Fruit fly (Drosophila melanogaster) whole organism, embryonic: ENCODE measurements around the gene CG13096.

Source experiments
- Blimp-1 ChIP-seq: fragments of 200-800 bp; sonication (Bioruptor generic); optimal IDR thresholded peaks from 3 replicates; lab custom pipeline; 2018; ENCODE audit warnings: missing biosample characterization, missing genetic modification characterization, mild to moderate bottlenecking, moderate library complexity, missing genetic modification reagents
- C15 ChIP-seq: fragments of 200-800 bp; sonication (Bioruptor generic); IDR thresholded peaks from 3 replicates; pipeline ENCODE4 v1.3.6; 2022; ENCODE audit warnings: missing biosample characterization, missing genetic modification characterization
- CG10147 ChIP-seq: fragments of 200-800 bp; sonication (Bioruptor generic); optimal IDR thresholded peaks from 2 replicates; lab custom pipeline; 2019; ENCODE audit warnings: missing biosample characterization, mild to moderate bottlenecking, missing genetic modification characterization, moderate library complexity
- CG10274 ChIP-seq: fragments of 200-800 bp; sonication (Bioruptor generic); optimal IDR thresholded peaks from 3 replicates; lab custom pipeline; 2017; ENCODE audit warnings: missing biosample characterization, mild to moderate bottlenecking, missing genetic modification characterization
- CG10462 ChIP-seq: fragments of 200-800 bp; sonication (Bioruptor generic); optimal IDR thresholded peaks from 2 replicates; lab custom pipeline; 2016; ENCODE audit warnings: missing biosample characterization, missing genetic modification characterization
- CG10654 ChIP-seq: fragments of 200-800 bp; sonication (Bioruptor generic); optimal IDR thresholded peaks from 2 replicates; lab custom pipeline; 2016; ENCODE audit warnings: missing biosample characterization, missing genetic modification characterization
- CG12299 ChIP-seq: fragments of 200-800 bp; sonication (Bioruptor generic); optimal IDR thresholded peaks from 2 replicates; lab custom pipeline; 2018; ENCODE audit warnings: missing biosample characterization, mild to moderate bottlenecking, missing genetic modification characterization
- CG16815 ChIP-seq: fragments of 200-800 bp; sonication (Bioruptor generic); optimal IDR thresholded peaks from 3 replicates; lab custom pipeline; 2017; ENCODE audit warnings: missing biosample characterization, mild to moderate bottlenecking, missing genetic modification characterization
- CG17328 ChIP-seq: fragments of 200-800 bp; sonication (Bioruptor generic); IDR thresholded peaks from 2 replicates; pipeline ENCODE4 v1.3.6; 2022; ENCODE audit warnings: missing biosample characterization, missing genetic modification characterization
- CG17912 ChIP-seq: fragments of 200-800 bp; sonication (Bioruptor generic); optimal IDR thresholded peaks from 2 replicates; lab custom pipeline; 2018; ENCODE audit warnings: missing biosample characterization, mild to moderate bottlenecking, missing genetic modification characterization
- CG1792 ChIP-seq: fragments of 200-800 bp; sonication (Bioruptor generic); optimal IDR thresholded peaks from 2 replicates; lab custom pipeline; 2016; ENCODE audit warnings: missing biosample characterization, missing genetic modification characterization
- CG18764 ChIP-seq: fragments of 200-800 bp; sonication (Bioruptor generic); optimal IDR thresholded peaks from 3 replicates; lab custom pipeline; 2016; ENCODE audit warnings: missing biosample characterization, missing genetic modification characterization
- CG30020 ChIP-seq: fragments of 200-800 bp; optimal IDR thresholded peaks from 2 replicates; lab custom pipeline; 2019; ENCODE audit warnings: missing biosample characterization, mild to moderate bottlenecking, missing genetic modification characterization, moderate library complexity
- CG31365 ChIP-seq: fragments of 200-800 bp; sonication (Bioruptor generic); optimal IDR thresholded peaks from 2 replicates; lab custom pipeline; 2018; ENCODE audit warnings: missing biosample characterization, mild to moderate bottlenecking, missing genetic modification characterization
- CG32767 ChIP-seq: fragments of 200-800 bp; sonication (Bioruptor generic); IDR thresholded peaks from 2 replicates; pipeline ENCODE4 v1.3.6; 2022; ENCODE audit warnings: missing biosample characterization, missing genetic modification characterization
- CG4360 ChIP-seq: fragments of 200-800 bp; sonication (Bioruptor generic); IDR thresholded peaks from 2 replicates; pipeline ENCODE4 v1.3.6; 2022; ENCODE audit warnings: missing biosample characterization, missing genetic modification characterization
- CG8478 ChIP-seq: fragments of >200 bp; optimal IDR thresholded peaks from 2 replicates; lab custom pipeline; 2018
- CG8944 ChIP-seq: fragments of 200-800 bp; sonication (Bioruptor generic); optimal IDR thresholded peaks from 3 replicates; lab custom pipeline; 2016; ENCODE audit warnings: missing biosample characterization, missing genetic modification characterization
- CTCF ChIP-seq: fragments of 200-800 bp; sonication (Bioruptor generic); optimal IDR thresholded peaks from 2 replicates; lab custom pipeline; 2017; ENCODE audit warnings: missing biosample characterization, mild to moderate bottlenecking, missing genetic modification characterization, moderate library complexity
- Ets97D ChIP-seq: fragments of 200-800 bp; sonication (Bioruptor generic); optimal IDR thresholded peaks from 3 replicates; lab custom pipeline; 2016; ENCODE audit warnings: missing biosample characterization, missing genetic modification characterization
- HHEX ChIP-seq: fragments of 200-800 bp; sonication (Bioruptor generic); optimal IDR thresholded peaks from 3 replicates; lab custom pipeline; 2017; ENCODE audit warnings: missing biosample characterization, mild to moderate bottlenecking, missing genetic modification characterization, missing genetic modification reagents
- HmgZ ChIP-seq: fragments of 200-800 bp; sonication (Bioruptor generic); optimal IDR thresholded peaks from 2 replicates; lab custom pipeline; 2018; ENCODE audit warnings: missing biosample characterization, mild to moderate bottlenecking, missing genetic modification characterization
- Kr ChIP-seq: fragments of 200-800 bp; sonication (Bioruptor generic); optimal IDR thresholded peaks from 2 replicates; lab custom pipeline; 2017; ENCODE audit warnings: missing biosample characterization, mild to moderate bottlenecking, missing genetic modification characterization
- MESR4 ChIP-seq: fragments of 200-800 bp; sonication (Bioruptor generic); optimal IDR thresholded peaks from 2 replicates; lab custom pipeline; 2018; ENCODE audit warnings: missing biosample characterization, mild to moderate bottlenecking, missing genetic modification characterization, moderate library complexity
- NK7.1 ChIP-seq: fragments of 200-800 bp; sonication (Bioruptor generic); optimal IDR thresholded peaks from 3 replicates; lab custom pipeline; 2016; ENCODE audit warnings: missing biosample characterization, missing genetic modification characterization
- Oli ChIP-seq: fragments of 200-800 bp; sonication (Bioruptor generic); optimal IDR thresholded peaks from 2 replicates; lab custom pipeline; 2018; ENCODE audit warnings: missing biosample characterization, mild to moderate bottlenecking, missing genetic modification characterization, moderate library complexity
- PHDP ChIP-seq: fragments of 200-800 bp; sonication (Bioruptor generic); optimal IDR thresholded peaks from 3 replicates; lab custom pipeline; 2018; ENCODE audit warnings: missing biosample characterization, mild to moderate bottlenecking, missing genetic modification characterization, moderate library complexity
- Scr ChIP-seq: fragments of 200-800 bp; sonication (Bioruptor generic); IDR thresholded peaks from 2 replicates; pipeline ENCODE4 v1.3.6; 2022; ENCODE audit warnings: missing biosample characterization, missing genetic modification characterization; ENCODE audit not compliant: partially characterized antibody
- al ChIP-seq: fragments of 200-800 bp; sonication (Bioruptor generic); IDR thresholded peaks from 2 replicates; pipeline ENCODE4 v1.3.6; 2022; ENCODE audit warnings: missing biosample characterization, missing genetic modification characterization
- ato ChIP-seq: fragments of 200-800 bp; sonication (Bioruptor generic); IDR thresholded peaks from 2 replicates; pipeline ENCODE4 v1.3.6; 2022; ENCODE audit warnings: missing biosample characterization, missing genetic modification characterization; ENCODE audit not compliant: partially characterized antibody
- bowl ChIP-seq: fragments of 200-800 bp; sonication (Bioruptor generic); IDR thresholded peaks from 2 replicates; pipeline ENCODE4 v1.3.6; 2022; ENCODE audit warnings: missing biosample characterization, missing genetic modification characterization
- bsh ChIP-seq, 2 experiments: fragments of 200-800 bp; sonication (Bioruptor generic); optimal IDR thresholded peaks; 2 replicates each; lab custom pipeline; 2017 to 2018; ENCODE audit warnings: mild to moderate bottlenecking in 2 of 2, missing biosample characterization in 2 of 2, missing genetic modification characterization in 2 of 2, moderate library complexity in 1 of 2
- btn ChIP-seq: fragments of 200-800 bp; sonication (Bioruptor generic); optimal IDR thresholded peaks from 2 replicates; lab custom pipeline; 2016; ENCODE audit warnings: missing biosample characterization, missing genetic modification characterization
- chif ChIP-seq, 2 experiments: fragments of 200-800 bp; sonication (Bioruptor generic); optimal IDR thresholded peaks; 3 replicates each; lab custom pipeline; 2016; ENCODE audit warnings: missing biosample characterization in 2 of 2, missing genetic modification characterization in 2 of 2
- chm ChIP-seq: fragments of 200-800 bp; sonication (Bioruptor generic); IDR thresholded peaks from 2 replicates; pipeline ENCODE4 v1.3.6; 2022; ENCODE audit warnings: missing biosample characterization, missing genetic modification characterization
- grn ChIP-seq: fragments of 200-800 bp; sonication (Bioruptor generic); optimal IDR thresholded peaks from 3 replicates; lab custom pipeline; 2017; ENCODE audit warnings: missing biosample characterization, missing genetic modification characterization
- gro ChIP-seq: fragments of 200-800 bp; sonication (Bioruptor generic); optimal IDR thresholded peaks from 2 replicates; lab custom pipeline; 2016; ENCODE audit warnings: missing biosample characterization, missing genetic modification characterization
- gsb ChIP-seq: fragments of 200-800 bp; sonication (Bioruptor generic); IDR thresholded peaks from 2 replicates; pipeline ENCODE4 v1.3.6; 2022; ENCODE audit warnings: missing biosample characterization, missing genetic modification characterization
- hb ChIP-seq: fragments of 200-800 bp; sonication (Bioruptor generic); IDR thresholded peaks from 3 replicates; pipeline ENCODE4 v1.3.6; 2022; ENCODE audit warnings: missing biosample characterization, missing genetic modification characterization; ENCODE audit not compliant: partially characterized antibody
- kni ChIP-seq: fragments of 200-800 bp; sonication (Bioruptor generic); optimal IDR thresholded peaks from 3 replicates; lab custom pipeline; 2017; ENCODE audit warnings: mild to moderate bottlenecking, missing biosample characterization, missing genetic modification reagents, missing genetic modification characterization
- luna ChIP-seq: fragments of 200-800 bp; sonication (Bioruptor generic); optimal IDR thresholded peaks from 2 replicates; lab custom pipeline; 2016; ENCODE audit warnings: missing biosample characterization, missing genetic modification characterization
- nau ChIP-seq: fragments of 200-800 bp; sonication (Bioruptor generic); optimal IDR thresholded peaks from 3 replicates; lab custom pipeline; 2017; ENCODE audit warnings: missing biosample characterization, mild to moderate bottlenecking, missing genetic modification characterization, missing genetic modification reagents
- pum ChIP-seq: fragments of 200-800 bp; sonication (Bioruptor generic); optimal IDR thresholded peaks from 2 replicates; lab custom pipeline; 2016; ENCODE audit warnings: missing biosample characterization, missing genetic modification characterization
- rib ChIP-seq: fragments of 200-800 bp; sonication (Bioruptor generic); IDR thresholded peaks from 2 replicates; pipeline ENCODE4 v1.3.6; 2022; ENCODE audit warnings: missing biosample characterization, missing genetic modification characterization
- row ChIP-seq: fragments of 200-800 bp; sonication (Bioruptor generic); IDR thresholded peaks from 3 replicates; pipeline ENCODE4 v1.3.6; 2022; ENCODE audit warnings: missing biosample characterization, missing genetic modification characterization
- slp2 ChIP-seq: fragments of 200-800 bp; sonication (Bioruptor generic); optimal IDR thresholded peaks from 2 replicates; lab custom pipeline; 2016; ENCODE audit warnings: missing biosample characterization, missing genetic modification characterization
- stc ChIP-seq: fragments of 200-800 bp; sonication (Bioruptor generic); IDR thresholded peaks from 2 replicates; pipeline ENCODE4 v1.3.6; 2022; ENCODE audit warnings: missing biosample characterization, missing genetic modification characterization
- stwl ChIP-seq: fragments of 200-800 bp; sonication (Bioruptor generic); optimal IDR thresholded peaks from 3 replicates; lab custom pipeline; 2018; ENCODE audit warnings: missing biosample characterization, mild to moderate bottlenecking, missing genetic modification characterization, moderate library complexity
- tio ChIP-seq: fragments of 200-800 bp; sonication (Bioruptor generic); optimal IDR thresholded peaks from 2 replicates; lab custom pipeline; 2017; ENCODE audit warnings: missing biosample characterization, missing genetic modification characterization, inconsistent platforms
- usp ChIP-seq: fragments of >200 bp; optimal IDR thresholded peaks from 2 replicates; lab custom pipeline; 2017; ENCODE audit warnings: missing biosample characterization, missing genetic modification characterization
- vfl ChIP-seq: fragments of 200-800 bp; sonication (Bioruptor generic); optimal IDR thresholded peaks from 2 replicates; lab custom pipeline; 2016; ENCODE audit warnings: missing biosample characterization, missing genetic modification characterization
- zfh1 ChIP-seq: fragments of 200-800 bp; sonication (Bioruptor generic); IDR thresholded peaks from 3 replicates; pipeline ENCODE4 v1.3.6; 2022; ENCODE audit warnings: missing biosample characterization, missing genetic modification characterization

Gene CG13096

dm6 chr2L:8464107-8464582, 47.5 kb downstream of the CG13096 start, which contains the start of gene prg (continued):
- TF ChIP-seq NK7.1 (peak; percentile 24), PHDP (tag; lab: Kevin White, UChicago) (peak; percentile 69), Kr (GFP tag; lab: Kevin White, UChicago) (no peak), rib (GFP tag; lab: Robert Waterston, UW) (peak; percentile 56; the same call in 1 of the 2 replicates), grn (GFP tag; lab: Kevin White, UChicago) (no peak), Blimp-1 (GFP tag; lab: Kevin White, UChicago) (peak; percentile 62), slp2 (GFP tag; lab: Kevin White, UChicago) (peak; percentile 28), Ets97D (GFP tag; lab: Kevin White, UChicago) (peak; percentile 44), chm (no peak; the same call in 1 of the 2 replicates), usp (no peak), nau (GFP tag; lab: Kevin White, UChicago) (no peak), CG16815 (peak; percentile 8), C15 (GFP tag; lab: Robert Waterston, UW) (no peak), CG17912 (GFP tag; lab: Kevin White, UChicago) (no peak), CG30020 (tag; lab: Kevin White, UChicago) (peak; percentile 47), stwl (tag; lab: Kevin White, UChicago) (peak; percentile 76), bsh (GFP tag; optimal IDR thresholded peaks at IDR 0.05; lab: Kevin White, UChicago) (peak; percentile 7 to 58), gsb (no peak), gro (GFP tag; lab: Kevin White, UChicago) (peak; percentile 73), vfl (GFP tag; lab: Kevin White, UChicago) (no peak), CG17328 (GFP tag; lab: Robert Waterston, UW) (peak; percentile 48; the same call in 1 of the 2 replicates), CG10462 (GFP tag; lab: Kevin White, UChicago) (peak; percentile 34), zfh1 (GFP tag; lab: Robert Waterston, UW) (peak; percentile 16; the same call in 1 of the 3 replicates), CG12299 (peak; percentile 50), hb (peak; percentile 95), CG1792 (GFP tag; lab: Kevin White, UChicago) (peak; percentile 50), CTCF (no peak), bowl (GFP tag; lab: Robert Waterston, UW) (no peak; the same call in 1 of the 2 replicates), kni (no peak), CG4360 (no peak), tio (peak; percentile 28), ato (GFP tag; lab: Robert Waterston, UW) (peak; percentile 97), CG10654 (GFP tag; lab: Kevin White, UChicago) (peak; percentile 36), CG31365 (no peak), chif (GFP tag; optimal IDR thresholded peaks at IDR 0.05; lab: Kevin White, UChicago) (peak; percentile 15 to 51), HmgZ (tag; lab: Kevin White, UChicago) (peak; percentile 69), Scr (GFP tag; lab: Robert Waterston, UW) (peak; percentile 96), CG8944 (GFP tag; lab: Kevin White, UChicago) (peak; percentile 35), al (GFP tag; lab: Robert Waterston, UW) (peak; percentile 19; the same call in 1 of the 2 replicates), pum (GFP tag; lab: Kevin White, UChicago) (peak; percentile 54), CG10274 (GFP tag; lab: Kevin White, UChicago) (no peak), CG8478 (no peak), HHEX (GFP tag; lab: Kevin White, UChicago) (peak; percentile 42), CG18764 (peak; percentile 16), MESR4 (GFP tag; lab: Kevin White, UChicago) (peak; percentile 70), Oli (tag; lab: Kevin White, UChicago) (peak; percentile 67), btn (no peak), row (GFP tag; lab: Robert Waterston, UW) (peak; percentile 86), stc (GFP tag; lab: Robert Waterston, UW) (peak; percentile 56), luna (peak; percentile 49), CG32767 (peak; percentile 41; the same call in 1 of the 2 replicates), CG10147 (peak; percentile 81)
